Worm (Caenorhabditis elegans): Measurements from ENCODE around the gene sru-24.

- TF ChIP-seq lin-32 (GFP tag; optimal IDR thresholded peaks at IDR 0.05) (no peak), lsy-2 (tag; optimal IDR thresholded peaks at IDR 0.05) (no peak), sptf-1 (tag; optimal IDR thresholded peaks at IDR 0.05) (no peak), ceh-43 (GFP tag; optimal IDR thresholded peaks at IDR 0.05) (no peak), mep-1 (tag; optimal IDR thresholded peaks at IDR 0.05) (no peak), unc-39 (tag; optimal IDR thresholded peaks at IDR 0.05) (no peak), drap-1 (GFP tag; optimal IDR thresholded peaks at IDR 0.05) (no peak), pha-4 (tag; optimal IDR thresholded peaks at IDR 0.05) (no peak), nhr-12 (tag; optimal IDR thresholded peaks at IDR 0.05) (no peak), ztf-11 (tag; optimal IDR thresholded peaks at IDR 0.05) (no peak)
These were observed 11.0 kb downstream of the sru-24 start, which contains the start of gene F31F4.17 for ce11 chrV:660210-660609.

Data from whole organism, mixed stage, embryonic.